Worm (Caenorhabditis elegans) whole organism, L4 larva: Measurements from ENCODE around the gene F08G2.4.

Experiments
- D1046.2 ChIP-seq: fragments of 200-800 bp; sonication (Bioruptor generic); IDR thresholded peaks from 2 replicates; pipeline ENCODE4 v1.3.6; 2022; ENCODE audit warnings: missing genetic modification characterization, missing compliant biosample characterization
- R02D3.7 ChIP-seq: fragments of 150-350 bp; sonication (generic microtip); optimal IDR thresholded peaks from 3 replicates; lab custom pipeline; 2014; ENCODE audit warnings: missing biosample characterization, missing genetic modification characterization
- T20F7.1 ChIP-seq: fragments of 200-800 bp; sonication (Bioruptor generic); optimal IDR thresholded peaks from 2 replicates; lab custom pipeline; 2018; ENCODE audit warnings: mild to moderate bottlenecking, missing genetic modification characterization, missing compliant biosample characterization
- Y105C5A.15 ChIP-seq: fragments of 200-800 bp; sonication (Bioruptor generic); IDR thresholded peaks from 2 replicates; pipeline ENCODE4 v1.3.6; 2022; ENCODE audit warnings: missing genetic modification characterization, missing compliant biosample characterization
- Y48G9A.11 ChIP-seq: fragments of 200-800 bp; sonication (Bioruptor generic); IDR thresholded peaks from 2 replicates; pipeline ENCODE4 v1.3.6; 2022; ENCODE audit warnings: missing genetic modification reagents, missing genetic modification characterization, missing compliant biosample characterization
- aha-1 ChIP-seq: fragments of 150-350 bp; peaks from one replicate; lab custom pipeline; 2014; ENCODE audit warnings: missing biosample characterization, missing genetic modification characterization
- aly-2 ChIP-seq: sonication (generic microtip); optimal IDR thresholded peaks from 2 replicates; lab custom pipeline; 2018; ENCODE audit warnings: missing biosample characterization, missing genetic modification characterization
- arid-1 ChIP-seq: fragments of 200-800 bp; sonication (Bioruptor generic); conservative IDR thresholded peaks from 2 replicates; pipeline ENCODE4 v1.3.6; 2022; ENCODE audit warnings: missing genetic modification reagents, missing genetic modification characterization, missing compliant biosample characterization
- ceh-28 ChIP-seq: fragments of 150-350 bp; optimal IDR thresholded peaks from 2 replicates; lab custom pipeline; 2014; ENCODE audit warnings: missing biosample characterization, missing genetic modification reagents, missing genetic modification characterization
- ceh-32 ChIP-seq: sonication (generic microtip); optimal IDR thresholded peaks from 2 replicates; lab custom pipeline; 2016; ENCODE audit warnings: mild to moderate bottlenecking, missing genetic modification characterization, missing compliant biosample characterization; ENCODE audit not compliant: poor library complexity
- ceh-62 ChIP-seq: sonication (generic microtip); optimal IDR thresholded peaks from 2 replicates; lab custom pipeline; 2017; ENCODE audit warnings: missing biosample characterization, missing genetic modification characterization
- ceh-82 ChIP-seq: sonication (generic microtip); optimal IDR thresholded peaks from 2 replicates; lab custom pipeline; 2017; ENCODE audit warnings: missing biosample characterization, missing genetic modification characterization
- ces-1 ChIP-seq: fragments of 150-350 bp; sonication (generic microtip); optimal IDR thresholded peaks from 4 replicates; lab custom pipeline; 2014; ENCODE audit warnings: missing biosample characterization, missing genetic modification reagents, missing genetic modification characterization
- cey-2 ChIP-seq: sonication (generic microtip); optimal IDR thresholded peaks from 3 replicates; lab custom pipeline; 2017; ENCODE audit warnings: missing genetic modification characterization, mild to moderate bottlenecking, missing compliant biosample characterization, antibody characterized with exemption, borderline replicate concordance; ENCODE audit not compliant: insufficient read depth
- ctbp-1 ChIP-seq: fragments of 200-800 bp; sonication (Bioruptor generic); IDR thresholded peaks from 2 replicates; pipeline ENCODE4 v1.3.6; 2022; ENCODE audit warnings: missing genetic modification reagents, missing genetic modification characterization, missing compliant biosample characterization
- daf-12 ChIP-seq: fragments of 150-350 bp; optimal IDR thresholded peaks from 2 replicates; lab custom pipeline; 2014; ENCODE audit warnings: missing biosample characterization, missing genetic modification reagents, missing genetic modification characterization
- dmd-9 ChIP-seq: fragments of 200-800 bp; sonication (Bioruptor generic); IDR thresholded peaks from 2 replicates; pipeline ENCODE4 v1.3.6; 2022; ENCODE audit warnings: missing genetic modification reagents, missing genetic modification characterization, missing compliant biosample characterization
- dpl-1 ChIP-seq: fragments of 150-350 bp; optimal IDR thresholded peaks from 2 replicates; lab custom pipeline; 2014; ENCODE audit warnings: missing biosample characterization, missing genetic modification reagents, missing genetic modification characterization
- dve-1 ChIP-seq: sonication (generic microtip); optimal IDR thresholded peaks from 2 replicates; lab custom pipeline; 2017; ENCODE audit warnings: antibody characterized with exemption, mild to moderate bottlenecking, missing genetic modification characterization, missing compliant biosample characterization; ENCODE audit not compliant: insufficient read depth
- egl-27 ChIP-seq: sonication (generic microtip); optimal IDR thresholded peaks from 3 replicates; lab custom pipeline; 2017; ENCODE audit warnings: missing biosample characterization, missing genetic modification reagents, missing genetic modification characterization
- egl-43 ChIP-seq: fragments of 200-800 bp; sonication (Bioruptor generic); IDR thresholded peaks from 2 replicates; pipeline ENCODE4 v1.3.6; 2022; ENCODE audit warnings: missing genetic modification reagents, missing genetic modification characterization, missing compliant biosample characterization
- fos-1 ChIP-seq: fragments of 150-350 bp; optimal IDR thresholded peaks from 2 replicates; lab custom pipeline; 2014; ENCODE audit warnings: missing biosample characterization, missing genetic modification characterization
- hif-1 ChIP-seq, 2 experiments: sonication (generic microtip); optimal IDR thresholded peaks; 2 replicates each; lab custom pipeline; 2016 to 2017; ENCODE audit warnings: missing compliant biosample characterization in 2 of 2, missing genetic modification characterization in 2 of 2, missing genetic modification reagents in 2 of 2, missing genotype in 2 of 2, mild to moderate bottlenecking in 1 of 2
- lin-13 ChIP-seq: fragments of 150-350 bp; optimal IDR thresholded peaks from 2 replicates; lab custom pipeline; 2014; ENCODE audit warnings: missing biosample characterization, missing genetic modification reagents, missing genetic modification characterization
- lin-39 ChIP-seq: fragments of 150-350 bp; optimal IDR thresholded peaks from 2 replicates; lab custom pipeline; 2014; ENCODE audit warnings: missing biosample characterization, missing genetic modification reagents, missing genetic modification characterization
- lir-3 ChIP-seq: sonication (generic microtip); optimal IDR thresholded peaks from 2 replicates; lab custom pipeline; 2016; ENCODE audit warnings: mild to moderate bottlenecking, missing genetic modification characterization, missing compliant biosample characterization
- madf-5 ChIP-seq, 2 experiments: fragments of 200-800 bp; sonication (Bioruptor generic); IDR thresholded peaks; 2 replicates each; pipeline ENCODE4 v1.3.6; 2022; ENCODE audit warnings: missing compliant biosample characterization in 2 of 2, missing genetic modification characterization in 2 of 2
- mdl-1 ChIP-seq, 2 experiments: fragments of 150-350 bp in 1 of 2; sonication (generic microtip) in 1 of 2; optimal IDR thresholded peaks; 2 replicates each; lab custom pipeline; 2014 to 2017; ENCODE audit warnings: missing biosample characterization in 2 of 2, missing genetic modification characterization in 2 of 2
- mep-1 ChIP-seq: fragments of 150-350 bp; sonication (generic microtip); optimal IDR thresholded peaks from 3 replicates; lab custom pipeline; 2014; ENCODE audit warnings: missing biosample characterization, missing genetic modification characterization
- mes-2 ChIP-seq: sonication (generic microtip); optimal IDR thresholded peaks from 2 replicates; lab custom pipeline; 2016; ENCODE audit warnings: missing genotype, mild to moderate bottlenecking, missing genetic modification characterization, missing compliant biosample characterization; ENCODE audit not compliant: poor library complexity, severe bottlenecking
- mxl-2 ChIP-seq: fragments of 200-800 bp; sonication (Bioruptor generic); conservative IDR thresholded peaks from 2 replicates; pipeline ENCODE4 v1.3.6; 2022; ENCODE audit warnings: missing genetic modification reagents, missing genetic modification characterization, missing compliant biosample characterization
- mxl-3 ChIP-seq: fragments of 200-800 bp; sonication (Bioruptor generic); optimal IDR thresholded peaks from 2 replicates; lab custom pipeline; 2018; ENCODE audit warnings: mild to moderate bottlenecking, missing genetic modification characterization, missing compliant biosample characterization
- nhr-10 ChIP-seq: fragments of 150-350 bp; optimal IDR thresholded peaks from 2 replicates; lab custom pipeline; 2014; ENCODE audit warnings: missing biosample characterization, missing genetic modification characterization
- nhr-11 ChIP-seq: fragments of 150-350 bp; optimal IDR thresholded peaks from 2 replicates; lab custom pipeline; 2014; ENCODE audit warnings: missing biosample characterization, missing genetic modification characterization
- nhr-28 ChIP-seq: fragments of 150-350 bp; optimal IDR thresholded peaks from 2 replicates; lab custom pipeline; 2014; ENCODE audit warnings: missing biosample characterization, missing genetic modification characterization
- nhr-41 ChIP-seq: fragments of 200-800 bp; sonication (Bioruptor generic); IDR thresholded peaks from 2 replicates; pipeline ENCODE4 v1.3.6; 2022; ENCODE audit warnings: missing genetic modification reagents, missing genetic modification characterization, missing compliant biosample characterization
- nhr-42 ChIP-seq: fragments of 200-800 bp; sonication (Bioruptor generic); IDR thresholded peaks from 2 replicates; pipeline ENCODE4 v1.3.6; 2022; ENCODE audit warnings: missing genetic modification characterization, missing compliant biosample characterization
- nhr-76 ChIP-seq: fragments of 150-350 bp; optimal IDR thresholded peaks from 2 replicates; lab custom pipeline; 2014; ENCODE audit warnings: missing biosample characterization, missing genetic modification characterization
- pqm-1 ChIP-seq: sonication (generic microtip); optimal IDR thresholded peaks from 2 replicates; lab custom pipeline; 2017; ENCODE audit warnings: missing biosample characterization, missing genetic modification characterization
- rbr-2 ChIP-seq: sonication (generic microtip); optimal IDR thresholded peaks from 2 replicates; lab custom pipeline; 2016; ENCODE audit warnings: missing genotype, missing genetic modification characterization, missing compliant biosample characterization
- saeg-2 ChIP-seq: fragments of 200-800 bp; sonication (Bioruptor generic); IDR thresholded peaks from 2 replicates; pipeline ENCODE4 v1.3.6; 2022; ENCODE audit warnings: missing genetic modification reagents, missing genetic modification characterization, missing compliant biosample characterization
- sdz-12 ChIP-seq: fragments of 200-800 bp; sonication (Bioruptor generic); optimal IDR thresholded peaks from 2 replicates; lab custom pipeline; 2018; ENCODE audit warnings: mild to moderate bottlenecking, missing genetic modification characterization, missing compliant biosample characterization
- tag-97 ChIP-seq: fragments of 200-800 bp; sonication (Bioruptor generic); IDR thresholded peaks from 2 replicates; pipeline ENCODE4 v1.3.6; 2022; ENCODE audit warnings: missing genetic modification characterization, missing compliant biosample characterization
- unc-130 ChIP-seq: sonication (generic microtip); optimal IDR thresholded peaks from 2 replicates; lab custom pipeline; 2016; ENCODE audit warnings: missing genetic modification reagents, missing genetic modification characterization, missing compliant biosample characterization
- unc-39 ChIP-seq: sonication (generic microtip); optimal IDR thresholded peaks from 2 replicates; lab custom pipeline; 2017; ENCODE audit warnings: missing biosample characterization, missing genetic modification characterization
- unc-62 ChIP-seq, 3 experiments: fragments of 150-350 bp in 1 of 3; sonication (generic microtip); optimal IDR thresholded peaks in 2 of 3; peaks in 1 of 3; 1 replicate in 1 of 3; 2 replicates in 2 of 3; lab custom pipeline; 2014 to 2017; ENCODE audit warnings: missing biosample characterization in 3 of 3, missing genetic modification characterization in 3 of 3, missing genetic modification reagents in 3 of 3, missing genotype in 1 of 3
- zfp-2 ChIP-seq: sonication (generic microtip); optimal IDR thresholded peaks from 2 replicates; lab custom pipeline; 2016; ENCODE audit warnings: mild to moderate bottlenecking, missing genetic modification characterization, missing compliant biosample characterization
- zfp-3 ChIP-seq: fragments of 200-800 bp; sonication (Bioruptor generic); conservative IDR thresholded peaks from 2 replicates; pipeline ENCODE4 v1.3.6; 2022; ENCODE audit warnings: missing genetic modification reagents, missing genetic modification characterization, missing compliant biosample characterization
- zip-11 ChIP-seq: fragments of 200-800 bp; sonication (Bioruptor generic); IDR thresholded peaks from 2 replicates; pipeline ENCODE4 v1.3.6; 2022; ENCODE audit warnings: missing genetic modification characterization, missing compliant biosample characterization
- ztf-7 ChIP-seq: fragments of 150-350 bp; optimal IDR thresholded peaks from 2 replicates; lab custom pipeline; 2014; ENCODE audit warnings: missing biosample characterization, missing genetic modification characterization

The F08G2.4 gene

ce11 chrII:13872191-13872889 is 41.9 kb downstream of the F08G2.4 start, which contains the start of the genes cup-14 and ndub-8 (continued):
- TF ChIP-seq ceh-82 (tag; lab: Kevin White, UChicago) (no peak), saeg-2 (GFP tag; lab: Robert Waterston, UW) (no peak), lir-3 (tag; lab: Kevin White, UChicago) (no peak), ceh-32 (tag; lab: Kevin White, UChicago) (no peak), arid-1 (GFP tag; lab: Robert Waterston, UW) (0 out of 2 replicates have a peak, but pooled peaks have one; percentile 41), zfp-3 (peak; percentile 56; the same call in 1 of the 2 replicates), egl-27 (tag; lab: Kevin White, UChicago) (no peak), dve-1 (tag; lab: Kevin White, UChicago) (peak; percentile 88), mes-2 (tag; lab: Kevin White, UChicago) (peak; percentile 93), mep-1 (tag; lab: Kevin White, UChicago) (peak; percentile 87), nhr-76 (tag; lab: Kevin White, UChicago) (no peak), ceh-62 (tag; lab: Kevin White, UChicago) (no peak), mdl-1 (tag; optimal IDR thresholded peaks at IDR 0.05; lab: Kevin White, UChicago) (peak; percentile 61 to 85), ceh-28 (tag; lab: Kevin White, UChicago) (no peak), aly-2 (tag; lab: Kevin White, UChicago) (no peak), lin-39 (tag; lab: Kevin White, UChicago) (no peak), madf-5 (GFP tag; IDR thresholded peaks at IDR 0.05; lab: Robert Waterston, UW) (no peak), unc-39 (tag; lab: Kevin White, UChicago) (no peak), nhr-28 (tag; lab: Kevin White, UChicago) (no peak), nhr-10 (no peak), fos-1 (no peak), aha-1 (tag; lab: Kevin White, UChicago) (peak; percentile 77), zfp-2 (peak; percentile 36), sdz-12 (GFP tag; lab: Kevin White, UChicago) (no peak), nhr-41 (GFP tag; lab: Robert Waterston, UW) (no peak), ces-1 (peak; percentile 69), D1046.2 (GFP tag; lab: Robert Waterston, UW) (peak; percentile 99), lin-13 (GFP tag; lab: Kevin White, UChicago) (peak; percentile 81), hif-1 (tag; optimal IDR thresholded peaks at IDR 0.05; lab: Kevin White, UChicago) (peak in 1 of 2 experiments; percentile 67), zip-11 (GFP tag; lab: Robert Waterston, UW) (no peak), egl-43 (GFP tag; lab: Robert Waterston, UW) (no peak), mxl-2 (GFP tag; lab: Robert Waterston, UW) (no peak), nhr-42 (GFP tag; lab: Robert Waterston, UW) (peak; percentile 84; the same call in 1 of the 2 replicates), Y48G9A.11 (GFP tag; lab: Robert Waterston, UW) (no peak), mxl-3 (GFP tag; lab: Kevin White, UChicago) (no peak), dpl-1 (GFP tag; lab: Kevin White, UChicago) (peak; percentile 86), daf-12 (tag; lab: Kevin White, UChicago) (no peak), tag-97 (GFP tag; lab: Robert Waterston, UW) (no peak), nhr-11 (tag; lab: Kevin White, UChicago) (peak; percentile 42), R02D3.7 (tag; lab: Kevin White, UChicago) (no peak), rbr-2 (peak; percentile 71), ztf-7 (tag; lab: Kevin White, UChicago) (peak; percentile 3), dmd-9 (GFP tag; lab: Robert Waterston, UW) (no peak), cey-2 (no peak), unc-62 (GFP tag; optimal IDR thresholded peaks at IDR 0.05 in 1 of 2; lab: Kevin White, UChicago) (peak in 1 of 2 experiments; percentile 38), unc-62 (tag; optimal IDR thresholded peaks at IDR 0.05; lab: Kevin White, UChicago) (no peak), unc-130 (GFP tag; lab: Kevin White, UChicago) (peak; percentile 82), pqm-1 (tag; lab: Kevin White, UChicago) (no peak), T20F7.1 (GFP tag; lab: Kevin White, UChicago) (peak; percentile 70), Y105C5A.15 (GFP tag; lab: Robert Waterston, UW) (no peak), ctbp-1 (GFP tag; lab: Robert Waterston, UW) (no peak)
